Fruit fly (Drosophila melanogaster): ENCODE data around the gene Smyd5.
A peak's percentile ranks its signal among the peaks of the same experiment; 100 is the strongest.

dm6 chr3R:21180391-21180796 lies 38.2 kb downstream of the Smyd5 start:
- TF ChIP-seq Hr78 (GFP tag; optimal IDR thresholded peaks at IDR 0.05): no peak
- TF ChIP-seq OdsH (GFP tag; optimal IDR thresholded peaks at IDR 0.05): peak; percentile 47
- TF ChIP-seq psq (GFP tag; optimal IDR thresholded peaks at IDR 0.05): peak; percentile 41
- no peak for TF ChIP-seq sv (GFP tag; optimal IDR thresholded peaks at IDR 0.05)
- TF ChIP-seq HLH106 (tag; optimal IDR thresholded peaks at IDR 0.05): peak; percentile 14
- peak; percentile 58 for TF ChIP-seq h (GFP tag; optimal IDR thresholded peaks at IDR 0.05)
- no peak for TF ChIP-seq pan (optimal IDR thresholded peaks at IDR 0.05)
- peak; percentile 13 for TF ChIP-seq Jra (GFP tag; optimal IDR thresholded peaks at IDR 0.05)
- no peak for TF ChIP-seq CG32264 (GFP tag; optimal IDR thresholded peaks at IDR 0.05)
- TF ChIP-seq lola (GFP tag; optimal IDR thresholded peaks at IDR 0.05): no peak
- TF ChIP-seq Rel (GFP tag; optimal IDR thresholded peaks at IDR 0.05): no peak
- no peak for TF ChIP-seq Rel (tag; optimal IDR thresholded peaks at IDR 0.05)
- no peak for TF ChIP-seq Myc (optimal IDR thresholded peaks at IDR 0.05)
- TF ChIP-seq dsf (GFP tag; optimal IDR thresholded peaks at IDR 0.05; ENCODE audit: borderline replicate concordance): no peak
